Fruit fly (Drosophila melanogaster): ENCODE results near the gene CG33099.

CG33099 gene

DNA sequence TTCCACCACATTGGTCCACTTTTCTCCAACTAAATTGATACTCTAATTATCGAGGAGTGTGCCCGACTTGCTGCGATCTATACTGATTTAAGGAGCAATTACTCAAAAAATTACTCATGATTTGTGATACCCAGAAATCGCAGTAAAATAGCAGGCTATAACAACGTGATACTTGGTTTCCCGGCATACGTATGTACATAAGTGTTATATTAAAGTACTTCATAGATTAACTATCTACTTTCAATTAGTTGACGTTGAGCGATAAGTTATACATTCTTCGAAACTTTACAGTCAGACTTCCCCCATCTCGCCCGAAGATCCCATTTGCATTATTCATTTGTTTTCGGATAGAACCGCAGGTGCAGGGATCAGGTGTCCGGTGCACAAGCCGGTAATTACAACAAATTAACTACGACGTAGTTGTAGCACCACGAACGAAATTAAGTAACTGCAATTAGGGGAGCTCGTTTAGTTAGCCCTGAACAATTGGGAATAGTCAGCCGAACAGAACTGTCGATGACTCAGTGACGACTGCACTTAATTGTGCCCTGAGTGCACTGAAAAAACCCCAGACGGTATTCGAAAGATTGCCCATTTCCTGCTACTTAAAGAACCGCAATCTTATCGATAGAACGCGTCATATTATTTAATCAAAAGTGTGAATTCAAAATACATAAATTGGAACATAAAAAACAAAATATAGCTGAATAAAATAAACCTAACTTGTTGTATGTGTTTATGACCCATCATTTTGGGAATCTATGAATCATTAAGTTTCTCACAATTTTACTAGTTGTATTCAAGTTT, 4.6 kb downstream of the CG33099 start (continued):
- TF ChIP-seq CG16779 (GFP tag; IDR thresholded peaks at IDR 0.05) (no peak), tx (GFP tag; optimal IDR thresholded peaks at IDR 0.05) (no peak), Bteb2 (GFP tag; optimal IDR thresholded peaks at IDR 0.05) (no peak), onecut (GFP tag; IDR thresholded peaks at IDR 0.05) (no peak), CG14014 (GFP tag; IDR thresholded peaks at IDR 0.05) (no peak), NK7.1 (GFP tag; optimal IDR thresholded peaks at IDR 0.05) (no peak), Dll (GFP tag; IDR thresholded peaks at IDR 0.05; ENCODE audit: partially characterized antibody) (no peak), CG17612 (GFP tag; IDR thresholded peaks at IDR 0.05) (no peak), corto (GFP tag; optimal IDR thresholded peaks at IDR 0.05) (no peak), exex (tag; optimal IDR thresholded peaks at IDR 0.05) (peak; percentile 92), CG6654 (GFP tag; optimal IDR thresholded peaks at IDR 0.05) (no peak), jumu (GFP tag; optimal IDR thresholded peaks at IDR 0.05) (no peak), gfzf (GFP tag; optimal IDR thresholded peaks at IDR 0.05) (no peak), gcm (GFP tag; optimal IDR thresholded peaks at IDR 0.05) (no peak), Abd-B (GFP tag; optimal IDR thresholded peaks at IDR 0.05) (no peak), Poxn (GFP tag; IDR thresholded peaks at IDR 0.05) (no peak), CrebB (tag; optimal IDR thresholded peaks at IDR 0.05) (no peak), mam (GFP tag; optimal IDR thresholded peaks at IDR 0.05) (no peak), HLHmδ (GFP tag; optimal IDR thresholded peaks at IDR 0.05) (no peak), CG5953 (GFP tag; IDR thresholded peaks at IDR 0.05) (no peak), CG6683 (GFP tag; optimal IDR thresholded peaks at IDR 0.05) (no peak), BEAF-32 (GFP tag; optimal IDR thresholded peaks at IDR 0.05) (no peak), C15 (GFP tag; IDR thresholded peaks at IDR 0.05) (no peak), CG10366 (GFP tag; IDR thresholded peaks at IDR 0.05) (no peak), CG12071 (GFP tag; optimal IDR thresholded peaks at IDR 0.05) (no peak), gt (GFP tag; IDR thresholded peaks at IDR 0.05) (no peak), CG7372 (GFP tag; IDR thresholded peaks at IDR 0.05) (no peak), ro (GFP tag; IDR thresholded peaks at IDR 0.05) (no peak), otp (GFP tag; IDR thresholded peaks at IDR 0.05) (no peak), CG11560 (tag; IDR thresholded peaks at IDR 0.05) (no peak), pnt (GFP tag; optimal IDR thresholded peaks at IDR 0.05) (no peak), CG9797 (GFP tag; optimal IDR thresholded peaks at IDR 0.05) (no peak), emc (GFP tag; optimal IDR thresholded peaks at IDR 0.05) (no peak), CoRest (tag; optimal IDR thresholded peaks at IDR 0.05) (peak; percentile 27), CG11696 (GFP tag; IDR thresholded peaks at IDR 0.05) (0 out of 2 replicates have a peak, but pooled peaks have one; percentile 22), trem (tag; optimal IDR thresholded peaks at IDR 0.05) (no peak), vfl (GFP tag; optimal IDR thresholded peaks at IDR 0.05) (no peak), CG4282 (GFP tag; optimal IDR thresholded peaks at IDR 0.05) (no peak), ERR (GFP tag; optimal IDR thresholded peaks at IDR 0.05) (no peak), CG9437 (GFP tag; optimal IDR thresholded peaks at IDR 0.05) (peak; percentile 36), CG6854 (GFP tag; optimal IDR thresholded peaks at IDR 0.05) (peak; percentile 11), CG16813 (GFP tag; IDR thresholded peaks at IDR 0.05; ENCODE audit: partially characterized antibody) (no peak), CG4404 (GFP tag; IDR thresholded peaks at IDR 0.05) (no peak), fru (optimal IDR thresholded peaks at IDR 0.05) (no peak), Aef1 (GFP tag; IDR thresholded peaks at IDR 0.05) (no peak), Pdp1 (GFP tag; optimal IDR thresholded peaks at IDR 0.05) (peak in 1 of 2 experiments; percentile 4), kni (GFP tag; optimal IDR thresholded peaks at IDR 0.05) (no peak), dan (GFP tag; IDR thresholded peaks at IDR 0.05) (no peak), Rx (GFP tag; IDR thresholded peaks at IDR 0.05) (no peak), tap (tag; optimal IDR thresholded peaks at IDR 0.05) (no peak), Atf3 (GFP tag; optimal IDR thresholded peaks at IDR 0.05) (no peak)

Measured in whole organism, embryonic.